Worm (Caenorhabditis elegans) whole organism, mixed stage, embryonic: Measurements from ENCODE around the gene nspg-11.
A peak's percentile ranks its signal among the peaks of the same experiment; 100 is the strongest.
"Not testable (repeated sequence)": the region's sequence is repeated elsewhere in the genome, so short reads cannot be mapped to it uniquely, and the experiment has no call there.

ENCODE experiments used
- M03D4.4 ChIP-seq: sonication (generic microtip); optimal IDR thresholded peaks from 2 replicates; lab custom pipeline; 2017; ENCODE audit warnings: mild to moderate bottlenecking, missing genetic modification characterization, missing compliant biosample characterization
- blmp-1 ChIP-seq: fragments of 150-350 bp; optimal IDR thresholded peaks from 2 replicates; lab custom pipeline; 2014; ENCODE audit warnings: missing biosample characterization, missing genetic modification characterization
- ceh-43 ChIP-seq: fragments of 200-800 bp; sonication (Bioruptor generic); optimal IDR thresholded peaks from 2 replicates; lab custom pipeline; 2018; ENCODE audit warnings: mild to moderate bottlenecking, missing genetic modification characterization, moderate library complexity, missing compliant biosample characterization
- drap-1 ChIP-seq: fragments of 200-800 bp; sonication (Bioruptor generic); optimal IDR thresholded peaks from 3 replicates; lab custom pipeline; 2018; ENCODE audit warnings: mild to moderate bottlenecking, missing genetic modification characterization, missing compliant biosample characterization
- elt-1 ChIP-seq: sonication (generic microtip); optimal IDR thresholded peaks from 2 replicates; lab custom pipeline; 2017; ENCODE audit warnings: missing genetic modification characterization, mild to moderate bottlenecking, missing compliant biosample characterization, antibody characterized with exemption, moderate library complexity, borderline replicate concordance; ENCODE audit not compliant: insufficient read depth
- flh-1 ChIP-seq: fragments of 200-800 bp; sonication (Bioruptor generic); optimal IDR thresholded peaks from 2 replicates; lab custom pipeline; 2018; ENCODE audit warnings: mild to moderate bottlenecking, missing genetic modification characterization, moderate library complexity, missing compliant biosample characterization
- lin-13 ChIP-seq: fragments of 150-350 bp; optimal IDR thresholded peaks from 2 replicates; lab custom pipeline; 2014; ENCODE audit warnings: missing biosample characterization, missing genetic modification characterization
- lin-32 ChIP-seq: fragments of 200-800 bp; sonication (Bioruptor generic); optimal IDR thresholded peaks from 2 replicates; lab custom pipeline; 2018; ENCODE audit warnings: mild to moderate bottlenecking, missing genetic modification characterization, missing compliant biosample characterization
- nhr-237 ChIP-seq: fragments of 150-350 bp; optimal IDR thresholded peaks from 2 replicates; lab custom pipeline; 2014; ENCODE audit warnings: missing biosample characterization, missing genetic modification characterization
- nhr-76 ChIP-seq: sonication (generic microtip); optimal IDR thresholded peaks from 2 replicates; lab custom pipeline; 2017; ENCODE audit warnings: missing biosample characterization, missing genetic modification characterization
- tbx-8 ChIP-seq: fragments of 200-800 bp; sonication (Bioruptor generic); optimal IDR thresholded peaks from 2 replicates; lab custom pipeline; 2018; ENCODE audit warnings: mild to moderate bottlenecking, missing genetic modification characterization, moderate library complexity, missing compliant biosample characterization
- unc-120 ChIP-seq: sonication (generic microtip); optimal IDR thresholded peaks from 2 replicates; lab custom pipeline; 2017; ENCODE audit warnings: missing genetic modification characterization, missing compliant biosample characterization; ENCODE audit not compliant: poor library complexity, severe bottlenecking
- unc-39 ChIP-seq: fragments of 150-350 bp; optimal IDR thresholded peaks from 2 replicates; lab custom pipeline; 2014; ENCODE audit warnings: missing biosample characterization, missing genetic modification characterization
- zip-8 ChIP-seq: fragments of 150-350 bp; optimal IDR thresholded peaks from 2 replicates; lab custom pipeline; 2014; ENCODE audit warnings: missing biosample characterization, missing genetic modification characterization
- ztf-11 ChIP-seq: fragments of 150-350 bp; optimal IDR thresholded peaks from 2 replicates; lab custom pipeline; 2014; ENCODE audit warnings: missing biosample characterization, missing genetic modification characterization

Gene nspg-11

DNA sequence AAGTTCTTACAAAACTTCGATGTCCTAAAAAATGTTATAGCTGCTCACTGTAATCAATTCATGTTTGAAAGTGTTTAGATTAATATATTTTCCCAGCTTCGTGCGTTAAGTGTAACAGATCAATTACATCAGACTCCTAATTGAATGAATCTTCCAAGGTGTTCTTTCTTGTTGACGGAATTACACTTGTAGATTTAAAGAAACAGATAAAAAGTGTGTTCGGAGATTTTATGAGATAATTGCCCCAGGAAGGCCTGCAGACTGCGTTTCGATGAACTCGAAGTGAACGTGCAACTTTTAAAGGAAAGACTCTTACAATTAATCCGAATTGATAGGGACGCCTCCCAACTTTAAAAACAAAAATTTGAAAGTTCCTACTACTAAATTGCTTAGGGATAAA is 34.3 kb downstream of the nspg-11 start:
- TF ChIP-seq nhr-76 (tag; lab: Kevin White, UChicago), result no peak
- no peak for TF ChIP-seq unc-39 (tag; lab: Kevin White, UChicago)
- no peak for TF ChIP-seq zip-8
- no peak for TF ChIP-seq drap-1 (GFP tag; lab: Kevin White, UChicago)
- TF ChIP-seq ztf-11 (tag; lab: Kevin White, UChicago), result no peak
- TF ChIP-seq blmp-1 (tag; lab: Kevin White, UChicago), result no peak
- TF ChIP-seq ceh-43 (GFP tag; lab: Kevin White, UChicago), result no peak
- no peak for TF ChIP-seq flh-1
- no peak for TF ChIP-seq M03D4.4
- no peak for TF ChIP-seq nhr-237
- no peak for TF ChIP-seq lin-13 (tag; lab: Kevin White, UChicago)
- TF ChIP-seq tbx-8 (GFP tag; lab: Kevin White, UChicago), result no peak

DNA sequence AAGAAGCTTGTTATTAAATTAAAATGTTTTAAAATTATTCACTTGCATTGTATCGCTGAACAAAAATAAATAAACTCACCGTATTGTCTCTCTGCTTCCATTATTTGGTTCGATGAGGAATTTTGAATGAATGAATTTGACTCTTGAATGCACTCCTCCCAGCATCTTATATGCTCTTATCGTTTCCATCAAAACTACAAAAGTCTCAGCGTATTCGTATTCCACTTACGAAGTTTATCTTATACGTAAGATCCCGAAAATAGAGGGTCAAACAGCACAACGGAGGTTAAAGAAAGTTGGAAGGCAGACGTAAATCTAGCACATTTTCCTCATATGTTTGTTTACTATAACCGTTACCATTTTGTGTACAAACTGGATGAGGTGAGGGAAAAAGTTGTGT is 37.6 kb downstream of the nspg-11 start, which contains the start of gene nhr-267:
Gene nhr-267, minus strand, starts transcription at position 101 of the 400 bp plus-strand sequence.
- not testable (repeated sequence) for TF ChIP-seq lin-32; nhr-76 (tag; lab: Kevin White, UChicago); unc-39 (tag; lab: Kevin White, UChicago)

DNA sequence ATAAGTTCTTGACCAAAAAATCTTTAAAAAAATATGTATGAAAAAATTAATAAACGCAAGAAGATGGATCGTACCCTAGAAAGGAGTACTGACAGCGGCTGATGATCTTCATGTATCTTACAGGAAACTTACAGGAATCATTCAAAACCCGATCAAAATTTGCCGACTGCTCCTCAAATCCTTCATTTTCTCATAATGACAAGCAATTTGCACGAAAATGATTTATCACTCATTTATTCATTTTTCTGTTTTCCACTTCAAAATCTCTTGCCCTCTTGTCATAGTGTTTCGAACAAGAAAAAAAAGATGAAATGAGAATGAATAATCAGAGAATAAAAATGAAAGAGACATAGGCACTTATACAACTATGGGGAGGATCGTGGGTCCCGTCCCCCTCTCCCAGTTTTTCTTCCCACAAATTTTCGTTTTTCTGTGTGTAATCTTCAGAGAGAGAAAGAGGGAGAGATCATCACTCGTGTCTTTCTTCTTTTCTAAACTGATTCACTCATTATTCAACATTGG is 49.8 kb downstream of the nspg-11 start, which contains the start of gene nmy-3:
Gene nmy-3, plus strand, starts transcription at position 472 of the 522 bp plus-strand sequence.
- TF ChIP-seq unc-120 (tag; lab: Kevin White, UChicago) (peak; percentile 10), elt-1 (no peak)
